Worm (Caenorhabditis elegans): Measurements from ENCODE around the gene srd-48.

ce11 chrX:12333479-12333878 lies 2.4 kb upstream of the srd-48 start, which contains the start of gene srd-47:
- no peak for TF ChIP-seq lin-13 (tag; optimal IDR thresholded peaks at IDR 0.05)
- no peak for TF ChIP-seq sptf-1 (tag; optimal IDR thresholded peaks at IDR 0.05)
- no peak for TF ChIP-seq nhr-76 (tag; optimal IDR thresholded peaks at IDR 0.05)
- TF ChIP-seq elt-3 (tag; optimal IDR thresholded peaks at IDR 0.05): no peak
- no peak for TF ChIP-seq unc-120 (tag; optimal IDR thresholded peaks at IDR 0.05; ENCODE audit: poor library complexity, severe bottlenecking)
- no peak for TF ChIP-seq zip-8 (tag; optimal IDR thresholded peaks at IDR 0.05)
- TF ChIP-seq pha-4 (tag; optimal IDR thresholded peaks at IDR 0.05): no peak
- no peak for TF ChIP-seq unc-62 (GFP tag; optimal IDR thresholded peaks at IDR 0.05)
- TF ChIP-seq snpc-4 (tag; optimal IDR thresholded peaks at IDR 0.05): no peak
- TF ChIP-seq nhr-28 (tag; optimal IDR thresholded peaks at IDR 0.05): no peak
- no peak for TF ChIP-seq drap-1 (GFP tag; optimal IDR thresholded peaks at IDR 0.05)
